Worm (Caenorhabditis elegans): ENCODE data around the gene unc-17.

unc-17 gene

DNA sequence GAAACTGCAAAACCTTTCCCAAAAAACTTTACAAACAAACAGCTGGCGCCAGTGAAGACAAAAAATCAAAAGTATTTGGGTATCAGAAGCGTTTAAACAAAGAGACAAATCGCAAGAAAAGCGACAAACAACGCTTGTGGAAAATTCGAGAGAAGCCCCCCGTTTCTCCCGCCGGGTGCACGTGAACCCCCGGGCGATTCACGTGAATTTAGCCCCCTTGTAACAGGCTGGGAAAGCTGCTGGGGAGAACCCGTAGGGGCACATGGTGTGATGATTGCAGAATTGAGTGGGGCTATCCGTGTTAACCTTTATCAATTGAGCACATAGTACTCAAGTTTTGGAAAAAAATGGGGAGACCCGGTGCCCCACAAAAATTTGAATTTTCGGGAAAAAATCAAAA lies 29.7 kb upstream of the unc-17 start (continued):
- TF ChIP-seq unc-130 (GFP tag; optimal IDR thresholded peaks at IDR 0.05) (no peak), lsl-1 (GFP tag; optimal IDR thresholded peaks at IDR 0.05) (no peak), akir-1 (GFP tag; optimal IDR thresholded peaks at IDR 0.05) (no peak), ztf-28 (GFP tag; IDR thresholded peaks at IDR 0.05) (no peak), Y53F4B.3 (GFP tag; IDR thresholded peaks at IDR 0.05) (no peak), ztf-26 (tag; optimal IDR thresholded peaks at IDR 0.05) (peak; percentile 67), chd-7 (tag; optimal IDR thresholded peaks at IDR 0.05) (peak; percentile 41), xnd-1 (tag; optimal IDR thresholded peaks at IDR 0.05) (no peak), athp-1 (tag; optimal IDR thresholded peaks at IDR 0.05) (no peak), egl-44 (GFP tag; IDR thresholded peaks at IDR 0.05) (0 out of 2 replicates have a peak, but pooled peaks have one; percentile 53), hmg-1.2 (GFP tag; IDR thresholded peaks at IDR 0.05) (no peak), cebp-1 (GFP tag; IDR thresholded peaks at IDR 0.05) (no peak), cebp-1 (tag; optimal IDR thresholded peaks at IDR 0.05) (no peak), aptf-3 (GFP tag; IDR thresholded peaks at IDR 0.05) (no peak), F10E7.11 (tag; optimal IDR thresholded peaks at IDR 0.05) (no peak), cebp-2 (GFP tag; IDR thresholded peaks at IDR 0.05) (no peak), mel-28 (tag; optimal IDR thresholded peaks at IDR 0.05; ENCODE audit: borderline replicate concordance) (no peak), C17E4.6 (GFP tag; IDR thresholded peaks at IDR 0.05) (no peak), F33H1.4 (GFP tag; IDR thresholded peaks at IDR 0.05) (no peak), nhr-27 (tag; optimal IDR thresholded peaks at IDR 0.05) (no peak)

DNA sequence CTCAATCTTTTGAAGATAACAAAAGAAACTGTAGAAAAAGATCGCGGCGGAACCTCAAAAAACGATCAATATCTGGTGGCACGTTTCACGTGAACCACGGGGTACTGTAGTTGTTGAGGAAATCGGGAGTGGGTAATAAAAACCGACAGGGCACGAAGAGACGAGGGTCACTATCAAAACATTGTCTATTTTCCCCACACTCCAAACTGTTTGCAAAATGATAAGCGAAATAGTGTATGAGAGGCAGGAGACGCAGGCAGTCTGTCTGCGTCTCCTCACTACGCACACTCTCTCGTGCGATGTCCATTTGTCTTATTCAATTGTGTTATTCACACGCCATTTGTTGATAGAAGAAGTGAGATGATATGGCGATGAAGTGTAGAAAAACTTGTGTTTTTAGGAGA lies 28.9 kb upstream of the unc-17 start:
- TF ChIP-seq dox-1 (GFP tag; IDR thresholded peaks at IDR 0.05) (0 out of 2 replicates have a peak, but pooled peaks have one; percentile 21), madf-3 (GFP tag; IDR thresholded peaks at IDR 0.05) (no peak), B0019.2 (GFP tag; conservative IDR thresholded peaks at IDR 0.05) (no peak), hlh-12 (tag; optimal IDR thresholded peaks at IDR 0.05) (no peak), ztf-26 (tag; optimal IDR thresholded peaks at IDR 0.05) (peak; percentile 28), gei-17 (GFP tag; optimal IDR thresholded peaks at IDR 0.05) (no peak), cebp-1 (GFP tag; IDR thresholded peaks at IDR 0.05) (no peak), cebp-1 (tag; optimal IDR thresholded peaks at IDR 0.05) (peak; percentile 14), chd-7 (tag; optimal IDR thresholded peaks at IDR 0.05) (no peak), lin-40 (tag; optimal IDR thresholded peaks at IDR 0.05) (peak; percentile 56), F55B11.4 (tag; optimal IDR thresholded peaks at IDR 0.05; ENCODE audit: borderline replicate concordance, insufficient read depth) (no peak), K12H6.12 (tag; optimal IDR thresholded peaks at IDR 0.05) (no peak), mcd-1 (GFP tag; IDR thresholded peaks at IDR 0.05) (0 out of 2 replicates have a peak, but pooled peaks have one; percentile 10), Y67H2A.10 (GFP tag; conservative IDR thresholded peaks at IDR 0.05) (no peak), ceh-91 (GFP tag; IDR thresholded peaks at IDR 0.05) (no peak), nhr-80 (tag; optimal IDR thresholded peaks at IDR 0.05) (peak; percentile 25), dpl-1 (GFP tag; optimal IDR thresholded peaks at IDR 0.05) (no peak), attf-5 (GFP tag; optimal IDR thresholded peaks at IDR 0.05) (no peak), nhr-27 (tag; optimal IDR thresholded peaks at IDR 0.05) (no peak), hmg-1.2 (GFP tag; IDR thresholded peaks at IDR 0.05) (peak; percentile 98), ztf-6 (GFP tag; IDR thresholded peaks at IDR 0.05) (no peak)

DNA sequence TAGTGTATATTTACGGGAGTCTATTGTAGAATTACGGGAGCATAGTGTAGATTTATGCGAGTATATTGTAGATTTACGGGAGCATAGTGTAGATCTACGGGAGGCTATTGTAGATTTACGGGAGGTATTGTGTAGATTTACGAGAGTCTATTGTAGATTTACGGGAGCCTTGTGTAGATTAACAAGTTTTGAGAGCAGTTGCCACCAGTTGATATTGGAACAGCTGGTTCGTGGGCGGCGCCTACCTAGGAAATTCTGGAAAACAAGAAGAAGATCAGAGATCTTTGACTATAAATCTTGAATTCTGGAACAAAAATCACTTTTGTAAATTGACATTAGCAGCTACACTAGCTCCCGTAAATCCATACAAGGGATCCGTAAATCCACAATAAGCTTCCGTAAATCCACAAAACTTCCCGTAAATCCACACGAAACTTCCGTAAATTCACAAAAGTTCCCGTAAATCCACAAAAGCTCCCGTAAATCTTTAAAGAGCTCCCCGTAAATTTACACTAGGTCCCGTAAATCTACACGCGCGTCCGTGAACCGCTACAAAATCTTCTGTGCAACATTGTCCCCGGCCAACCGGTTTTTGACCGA lies 28.4 kb upstream of the unc-17 start:
- TF ChIP-seq zfh-2 (GFP tag; conservative IDR thresholded peaks at IDR 0.05): no peak
- no peak for TF ChIP-seq rec-8 (tag; optimal IDR thresholded peaks at IDR 0.05)
- no peak for TF ChIP-seq nhr-80 (tag; optimal IDR thresholded peaks at IDR 0.05)
- TF ChIP-seq lir-1 (GFP tag; conservative IDR thresholded peaks at IDR 0.05): no peak
- TF ChIP-seq somi-1 (GFP tag; optimal IDR thresholded peaks at IDR 0.05): no peak
- TF ChIP-seq ceh-27 (GFP tag; optimal IDR thresholded peaks at IDR 0.05): no peak
- no peak for TF ChIP-seq chd-7 (tag; optimal IDR thresholded peaks at IDR 0.05)
- TF ChIP-seq bed-2 (GFP tag; IDR thresholded peaks at IDR 0.05): no peak
- TF ChIP-seq Y79H2A.3 (GFP tag; conservative IDR thresholded peaks at IDR 0.05): no peak
- no peak for TF ChIP-seq unc-130 (GFP tag; optimal IDR thresholded peaks at IDR 0.05)
- TF ChIP-seq ztf-18 (tag; optimal IDR thresholded peaks at IDR 0.05): no peak
- TF ChIP-seq aptf-2 (GFP tag; conservative IDR thresholded peaks at IDR 0.05): no peak
- no peak for TF ChIP-seq T07F8.4 (tag; optimal IDR thresholded peaks at IDR 0.05)
- TF ChIP-seq fkh-3 (tag; optimal IDR thresholded peaks at IDR 0.05): no peak
- TF ChIP-seq ets-4 (GFP tag; optimal IDR thresholded peaks at IDR 0.05): no peak
- TF ChIP-seq K12H6.12 (tag; optimal IDR thresholded peaks at IDR 0.05): no peak
